Fruit fly (Drosophila melanogaster) whole organism, prepupa: ENCODE data around the gene CG14803.

ENCODE experiments used
- Blimp-1 ChIP-seq: fragments of 200-800 bp; sonication (Bioruptor generic); optimal IDR thresholded peaks from 3 replicates; lab custom pipeline; 2017; ENCODE audit warnings: missing biosample characterization, missing genetic modification characterization, mild to moderate bottlenecking, moderate library complexity, missing genetic modification reagents
- CG10669 ChIP-seq: fragments of 200-800 bp; sonication (Bioruptor generic); optimal IDR thresholded peaks from 3 replicates; lab custom pipeline; 2018; ENCODE audit warnings: missing biosample characterization, mild to moderate bottlenecking, missing genetic modification characterization, moderate library complexity
- CG11294 ChIP-seq: fragments of 200-800 bp; sonication (Bioruptor generic); IDR thresholded peaks from 2 replicates; pipeline ENCODE4 v1.3.6; 2022; ENCODE audit warnings: missing biosample characterization, missing genetic modification characterization
- CG15336 ChIP-seq: fragments of 200-800 bp; sonication (Bioruptor generic); IDR thresholded peaks from 2 replicates; pipeline ENCODE4 v1.3.6; 2022; ENCODE audit warnings: missing biosample characterization, missing genetic modification characterization
- CG1621 ChIP-seq: fragments of 200-800 bp; sonication (Bioruptor generic); optimal IDR thresholded peaks from 3 replicates; lab custom pipeline; 2018; ENCODE audit warnings: missing biosample characterization, mild to moderate bottlenecking, missing genetic modification characterization
- CG16779 ChIP-seq: fragments of 200-800 bp; sonication (Bioruptor generic); optimal IDR thresholded peaks from 3 replicates; lab custom pipeline; 2017; ENCODE audit warnings: missing biosample characterization, mild to moderate bottlenecking, missing genetic modification characterization
- CG31627 ChIP-seq: fragments of 200-800 bp; sonication (Bioruptor generic); optimal IDR thresholded peaks from 3 replicates; lab custom pipeline; 2016; ENCODE audit warnings: missing biosample characterization, missing genetic modification characterization
- CG34406 ChIP-seq: fragments of 200-800 bp; sonication (Bioruptor generic); optimal IDR thresholded peaks from 3 replicates; lab custom pipeline; 2016; ENCODE audit warnings: missing biosample characterization, missing genetic modification characterization
- CG3919 ChIP-seq: fragments of 200-800 bp; sonication (Bioruptor generic); optimal IDR thresholded peaks from 3 replicates; lab custom pipeline; 2016; ENCODE audit warnings: missing biosample characterization, missing genetic modification characterization
- CG6163 ChIP-seq: fragments of 200-800 bp; sonication (Bioruptor generic); IDR thresholded peaks from 3 replicates; pipeline ENCODE4 v1.3.6; 2022; ENCODE audit warnings: missing biosample characterization, missing genetic modification characterization
- CG6792 ChIP-seq: fragments of 200-800 bp; sonication (Bioruptor generic); optimal IDR thresholded peaks from 3 replicates; lab custom pipeline; 2016; ENCODE audit warnings: missing biosample characterization, missing genetic modification characterization
- CG6854 ChIP-seq: fragments of 200-800 bp; sonication (Bioruptor generic); optimal IDR thresholded peaks from 2 replicates; lab custom pipeline; 2017; ENCODE audit warnings: missing biosample characterization, mild to moderate bottlenecking, missing genetic modification characterization
- CG7368 ChIP-seq: fragments of 200-800 bp; sonication (Bioruptor generic); optimal IDR thresholded peaks from 3 replicates; lab custom pipeline; 2016; ENCODE audit warnings: missing biosample characterization, missing genetic modification characterization
- CG8119 ChIP-seq: fragments of 200-800 bp; sonication (Bioruptor generic); IDR thresholded peaks from 3 replicates; pipeline ENCODE4 v1.3.6; 2022; ENCODE audit warnings: missing biosample characterization, missing genetic modification characterization
- CG8319 ChIP-seq: fragments of 200-800 bp; sonication (Bioruptor generic); optimal IDR thresholded peaks from 3 replicates; lab custom pipeline; 2016; ENCODE audit warnings: missing biosample characterization, missing genetic modification characterization
- CG9139 ChIP-seq: fragments of 200-800 bp; sonication (Bioruptor generic); optimal IDR thresholded peaks from 3 replicates; lab custom pipeline; 2017; ENCODE audit warnings: missing biosample characterization, mild to moderate bottlenecking, missing genetic modification characterization
- Eip75B ChIP-seq: fragments of 200-800 bp; sonication (Bioruptor generic); optimal IDR thresholded peaks from 3 replicates; lab custom pipeline; 2016; ENCODE audit warnings: missing biosample characterization, missing genetic modification characterization
- Eip78C ChIP-seq: fragments of 200-800 bp; sonication (Bioruptor generic); peaks from one replicate; lab custom pipeline; 2016; ENCODE audit warnings: missing biosample characterization, missing genetic modification characterization
- Eip93F ChIP-seq: fragments of 200-800 bp; sonication (Bioruptor generic); optimal IDR thresholded peaks from 2 replicates; lab custom pipeline; 2016; ENCODE audit warnings: missing biosample characterization, mild to moderate bottlenecking, missing genetic modification characterization
- Gug ChIP-seq: fragments of 200-800 bp; sonication (Bioruptor generic); IDR thresholded peaks from 2 replicates; pipeline ENCODE4 v1.3.6; 2022; ENCODE audit warnings: missing biosample characterization, missing genetic modification characterization
- Hr4 ChIP-seq: fragments of 200-800 bp; sonication (Bioruptor generic); optimal IDR thresholded peaks from 3 replicates; lab custom pipeline; 2016; ENCODE audit warnings: missing biosample characterization, missing genetic modification characterization
- Lpt ChIP-seq: fragments of 200-800 bp; sonication (Bioruptor generic); optimal IDR thresholded peaks from 3 replicates; lab custom pipeline; 2016; ENCODE audit warnings: missing biosample characterization, missing genetic modification characterization
- Smox ChIP-seq: fragments of 200-800 bp; sonication (Bioruptor generic); optimal IDR thresholded peaks from 3 replicates; lab custom pipeline; 2016; ENCODE audit warnings: missing biosample characterization, missing genetic modification characterization
- Sox102F ChIP-seq: fragments of 200-800 bp; sonication (Bioruptor generic); optimal IDR thresholded peaks from 2 replicates; lab custom pipeline; 2016; ENCODE audit warnings: missing biosample characterization, mild to moderate bottlenecking, missing genetic modification characterization
- Sox14 ChIP-seq: fragments of 200-800 bp; sonication (Bioruptor generic); optimal IDR thresholded peaks from 3 replicates; lab custom pipeline; 2016; ENCODE audit warnings: missing biosample characterization, missing genetic modification characterization
- achi ChIP-seq: fragments of 200-800 bp; sonication (Bioruptor generic); optimal IDR thresholded peaks from 3 replicates; lab custom pipeline; 2016; ENCODE audit warnings: missing biosample characterization, missing genetic modification characterization
- acj6 ChIP-seq: fragments of 200-800 bp; sonication (Bioruptor generic); optimal IDR thresholded peaks from 3 replicates; lab custom pipeline; 2016; ENCODE audit warnings: missing biosample characterization, missing genetic modification characterization
- cyc ChIP-seq: fragments of 200-800 bp; sonication (Bioruptor generic); optimal IDR thresholded peaks from 3 replicates; lab custom pipeline; 2016; ENCODE audit warnings: missing biosample characterization, missing genetic modification characterization
- dac ChIP-seq: fragments of 200-800 bp; sonication (Bioruptor generic); optimal IDR thresholded peaks from 2 replicates; lab custom pipeline; 2017; ENCODE audit warnings: missing biosample characterization, mild to moderate bottlenecking, missing genetic modification characterization
- eg ChIP-seq: fragments of 200-800 bp; sonication (Bioruptor generic); IDR thresholded peaks from 3 replicates; pipeline ENCODE4 v1.3.6; 2022; ENCODE audit warnings: missing biosample characterization, missing genetic modification characterization
- esn ChIP-seq: fragments of 200-800 bp; sonication (Bioruptor generic); optimal IDR thresholded peaks from 2 replicates; lab custom pipeline; 2016; ENCODE audit warnings: missing biosample characterization, mild to moderate bottlenecking, missing genetic modification characterization, moderate library complexity
- fd85E ChIP-seq: fragments of 200-800 bp; sonication (Bioruptor generic); optimal IDR thresholded peaks from 3 replicates; lab custom pipeline; 2016; ENCODE audit warnings: missing biosample characterization, missing genetic modification characterization
- lz ChIP-seq: fragments of 200-800 bp; sonication (Bioruptor generic); optimal IDR thresholded peaks from 3 replicates; lab custom pipeline; 2016; ENCODE audit warnings: missing biosample characterization, missing genetic modification characterization
- net ChIP-seq: fragments of 200-800 bp; sonication (Bioruptor generic); optimal IDR thresholded peaks from 3 replicates; lab custom pipeline; 2016; ENCODE audit warnings: missing biosample characterization, missing genetic modification characterization
- pdm3 ChIP-seq: fragments of 200-800 bp; sonication (Bioruptor generic); optimal IDR thresholded peaks from 3 replicates; lab custom pipeline; 2016; ENCODE audit warnings: missing biosample characterization, missing genetic modification characterization
- salr ChIP-seq, 2 experiments: fragments of 200-800 bp; sonication (Bioruptor generic); optimal IDR thresholded peaks; 3 replicates each; lab custom pipeline; 2016 to 2018; ENCODE audit warnings: missing biosample characterization in 2 of 2, missing genetic modification characterization in 2 of 2, mild to moderate bottlenecking in 1 of 2
- spab ChIP-seq: fragments of 200-800 bp; sonication (Bioruptor generic); optimal IDR thresholded peaks from 2 replicates; lab custom pipeline; 2017; ENCODE audit warnings: missing biosample characterization, mild to moderate bottlenecking, missing genetic modification characterization, missing genetic modification reagents
- ss ChIP-seq, 2 experiments: fragments of 200-800 bp; sonication (Bioruptor generic); optimal IDR thresholded peaks; 2 replicates in 1 of 2; 3 replicates in 1 of 2; lab custom pipeline; 2017 to 2018; ENCODE audit warnings: mild to moderate bottlenecking in 2 of 2, missing biosample characterization in 2 of 2, missing genetic modification characterization in 2 of 2, moderate library complexity in 1 of 2
- svp ChIP-seq: fragments of 200-800 bp; sonication (Bioruptor generic); peaks from one replicate; lab custom pipeline; 2016; ENCODE audit warnings: missing biosample characterization, missing genetic modification characterization
- topi ChIP-seq: fragments of 200-800 bp; sonication (Bioruptor generic); optimal IDR thresholded peaks from 3 replicates; lab custom pipeline; 2016; ENCODE audit warnings: missing biosample characterization, missing genetic modification characterization

The CG14803 gene

DNA sequence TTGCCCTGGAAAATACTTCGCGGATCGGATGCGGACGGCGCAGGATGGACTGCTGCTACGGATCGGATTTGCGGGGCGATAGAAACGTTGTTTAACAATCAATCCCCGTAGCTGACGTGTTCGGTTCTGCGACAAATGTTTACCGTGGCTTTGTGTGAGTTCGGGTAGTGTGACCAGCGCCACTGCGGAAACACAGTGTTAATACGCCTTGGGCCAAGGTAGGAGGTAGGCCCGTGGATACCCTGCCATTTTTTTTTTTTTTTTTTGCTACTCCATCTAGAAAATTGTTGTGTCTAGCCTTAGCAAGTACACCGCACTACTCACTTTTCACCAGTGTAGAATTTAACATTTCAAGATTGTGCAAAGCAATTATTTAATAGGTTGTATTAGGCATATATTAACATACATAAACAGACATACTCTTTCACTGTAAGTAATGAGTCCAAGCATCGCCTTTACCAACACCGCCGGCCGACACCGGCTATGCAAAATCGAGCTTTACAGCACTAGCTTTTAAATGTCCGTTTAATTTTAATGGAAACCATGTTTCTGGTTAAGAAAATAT lies 7.0 kb upstream of the CG14803 start, which contains the start of gene deltaCOP (continued):
- TF ChIP-seq dac (GFP tag; lab: Kevin White, UChicago) (no peak), CG10669 (GFP tag; lab: Kevin White, UChicago) (no peak), CG8319 (GFP tag; lab: Kevin White, UChicago) (peak; percentile 70), CG8119 (GFP tag; lab: Robert Waterston, UW) (peak; percentile 73; the same call in 2 of the 3 replicates), spab (GFP tag; lab: Kevin White, UChicago) (no peak), CG6854 (peak; percentile 16), Gug (peak; percentile 77), Smox (GFP tag; lab: Kevin White, UChicago) (no peak), Sox102F (GFP tag; lab: Kevin White, UChicago) (no peak), CG6163 (GFP tag; lab: Robert Waterston, UW) (peak; percentile 82), CG9139 (GFP tag; lab: Kevin White, UChicago) (no peak), Sox14 (peak; percentile 93), svp (GFP tag; lab: Kevin White, UChicago) (peak; percentile 92), Blimp-1 (GFP tag; lab: Kevin White, UChicago) (no peak), Hr4 (GFP tag; lab: Kevin White, UChicago) (no peak)

DNA sequence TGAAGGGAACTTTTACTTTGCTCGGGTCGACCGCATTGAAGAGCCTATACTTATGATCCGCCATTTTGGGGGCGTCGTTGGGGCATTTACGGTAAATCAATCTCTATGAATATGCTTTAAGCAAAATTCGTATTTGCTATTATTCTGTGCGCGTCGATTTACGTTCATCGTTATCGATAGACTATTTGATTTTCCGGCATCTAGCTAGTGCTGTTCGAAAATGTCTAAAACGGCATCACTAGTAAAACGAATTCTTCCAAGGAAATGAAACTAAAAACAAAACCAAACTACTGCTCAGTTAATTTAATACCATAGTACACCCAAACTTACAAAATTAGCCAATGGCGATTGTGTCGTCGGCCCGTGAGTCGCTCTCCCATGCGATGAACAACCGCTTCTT lies 3.0 kb upstream of the CG14803 start, which contains the start of the genes Gcna and MED18:
Gene Gcna (minus strand): TSS at position 163 of the 400 bp plus-strand sequence.
Gene MED18 (plus strand): TSS at position 237 of the 400 bp plus-strand sequence.
- no peak for TF ChIP-seq CG10669 (GFP tag; lab: Kevin White, UChicago)
- TF ChIP-seq CG31627 (GFP tag; lab: Kevin White, UChicago), result no peak
- no peak for TF ChIP-seq CG11294 (GFP tag; lab: Robert Waterston, UW)
- TF ChIP-seq Blimp-1 (GFP tag; lab: Kevin White, UChicago), result no peak
- no peak for TF ChIP-seq ss (GFP tag; optimal IDR thresholded peaks at IDR 0.05; lab: Kevin White, UChicago)

DNA sequence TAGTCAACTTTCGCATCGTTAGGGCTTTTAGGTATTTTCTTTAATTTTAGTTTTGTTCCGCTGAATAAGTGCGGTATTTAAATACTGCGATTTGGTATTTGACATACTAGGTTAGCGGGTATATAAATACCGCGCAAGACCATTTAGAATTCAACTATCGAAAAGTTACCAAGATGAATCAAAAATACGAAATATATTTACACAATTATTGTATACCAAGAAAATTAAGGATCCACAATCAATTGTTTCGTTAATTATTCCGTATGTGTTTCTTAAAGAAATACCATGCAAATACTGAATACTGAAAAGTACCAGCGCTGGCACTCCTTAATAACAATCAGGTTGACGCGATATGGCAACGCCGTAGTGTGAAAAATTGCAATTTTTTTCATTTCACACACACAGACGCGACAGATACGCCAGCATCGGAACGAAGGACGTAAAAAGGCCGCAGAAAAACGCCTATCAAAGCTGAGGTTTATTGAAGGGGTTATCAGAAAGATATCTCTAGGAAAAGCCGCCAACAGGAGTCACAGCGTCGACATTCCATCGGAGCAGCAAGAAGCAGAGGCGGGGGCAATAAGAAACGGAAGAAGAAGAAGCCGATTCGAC lies 5.0 kb downstream of the CG14803 start, which contains the start of the genes Pgam5 and Vps26:
Gene Pgam5 (minus strand): TSS at position 51 of the 612 bp plus-strand sequence.
Gene Vps26 (plus strand): TSS at position 339 of the 612 bp plus-strand sequence.
- TF ChIP-seq Eip78C (GFP tag; lab: Kevin White, UChicago), result peak; percentile 27
- no peak for TF ChIP-seq Sox102F (GFP tag; lab: Kevin White, UChicago)
- no peak for TF ChIP-seq Sox14
- TF ChIP-seq eg, result no peak
- no peak for TF ChIP-seq ss (GFP tag; optimal IDR thresholded peaks at IDR 0.05; lab: Kevin White, UChicago)
- TF ChIP-seq CG15336 (GFP tag; lab: Robert Waterston, UW), result no peak
- TF ChIP-seq CG7368 (GFP tag; lab: Kevin White, UChicago), result no peak
- no peak for TF ChIP-seq CG31627 (GFP tag; lab: Kevin White, UChicago)
- no peak for TF ChIP-seq Lpt (GFP tag; lab: Kevin White, UChicago)
- TF ChIP-seq svp (GFP tag; lab: Kevin White, UChicago), result peak; percentile 76
- no peak for TF ChIP-seq fd85E (GFP tag; lab: Kevin White, UChicago)
- TF ChIP-seq CG8319 (GFP tag; lab: Kevin White, UChicago), result no peak
- no peak for TF ChIP-seq CG6792 (GFP tag; lab: Kevin White, UChicago)
- no peak for TF ChIP-seq achi (GFP tag; lab: Kevin White, UChicago)
- TF ChIP-seq, all 60 proteins: peak for 2

DNA sequence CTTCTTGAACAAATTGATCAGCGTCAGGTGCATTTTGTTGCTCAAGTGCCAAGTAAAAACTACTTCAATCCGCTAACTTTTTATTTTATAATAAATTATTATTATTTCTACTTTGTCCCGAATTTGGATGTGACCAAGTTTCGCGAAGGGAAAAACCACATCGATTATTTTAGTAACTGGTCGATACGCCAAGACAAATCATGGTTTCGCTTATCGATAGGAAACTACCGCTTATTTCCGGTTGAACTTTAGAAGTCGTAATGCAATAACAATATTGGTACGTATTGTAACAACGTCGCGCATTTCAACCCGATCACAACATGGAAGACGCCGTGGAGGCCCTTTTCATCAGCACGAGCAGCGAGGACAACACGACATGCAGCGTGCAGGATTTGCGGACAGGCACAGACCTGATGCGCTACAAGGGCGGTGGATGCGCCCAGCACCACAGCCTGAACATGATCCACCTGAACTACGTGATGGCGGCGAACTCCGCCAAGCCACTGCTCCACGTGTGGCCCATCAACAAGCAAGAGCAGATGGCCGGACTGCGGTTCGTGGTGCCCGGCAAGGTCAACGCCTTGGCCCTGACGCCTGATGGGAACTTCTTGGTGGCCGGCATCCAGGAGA lies 8.6 kb downstream of the CG14803 start, which contains the start of the genes CG14817 and CG14805:
Gene CG14817 (minus strand): TSS at position 164 of the 630 bp plus-strand sequence.
Gene CG14805 (plus strand): TSS at position 211 of the 630 bp plus-strand sequence.
- TF ChIP-seq salr (GFP tag; optimal IDR thresholded peaks at IDR 0.05; lab: Kevin White, UChicago) (peak in 1 of 2 experiments; percentile 44), CG34406 (peak; percentile 71), spab (GFP tag; lab: Kevin White, UChicago) (no peak), CG6854 (peak; percentile 91), CG15336 (GFP tag; lab: Robert Waterston, UW) (0 out of 2 replicates have a peak, but pooled peaks have one; percentile 21), topi (GFP tag; lab: Kevin White, UChicago) (peak; percentile 68), Eip78C (GFP tag; lab: Kevin White, UChicago) (peak; percentile 88), CG3919 (GFP tag; lab: Kevin White, UChicago) (no peak), CG1621 (peak; percentile 53), pdm3 (GFP tag; lab: Kevin White, UChicago) (no peak), fd85E (GFP tag; lab: Kevin White, UChicago) (no peak), CG6163 (GFP tag; lab: Robert Waterston, UW) (peak; percentile 58), net (GFP tag; lab: Kevin White, UChicago) (no peak), Eip93F (no peak), Eip75B (GFP tag; lab: Kevin White, UChicago) (no peak), ss (GFP tag; optimal IDR thresholded peaks at IDR 0.05; lab: Kevin White, UChicago) (peak; percentile 62 to 82), esn (GFP tag; lab: Kevin White, UChicago) (peak; percentile 68), lz (GFP tag; lab: Kevin White, UChicago) (peak; percentile 48), CG8319 (GFP tag; lab: Kevin White, UChicago) (no peak), CG8119 (GFP tag; lab: Robert Waterston, UW) (no peak; the same call in 2 of the 3 replicates), cyc (peak; percentile 45), CG16779 (peak; percentile 61), CG6792 (GFP tag; lab: Kevin White, UChicago) (peak; percentile 40), svp (GFP tag; lab: Kevin White, UChicago) (peak; percentile 71), acj6 (GFP tag; lab: Kevin White, UChicago) (no peak), dac (GFP tag; lab: Kevin White, UChicago) (no peak)
